Fruit fly (Drosophila melanogaster) ovary, adult (tissue): Measurements from ENCODE around the gene CG43702.
A peak's percentile ranks its signal among the peaks of the same experiment; 100 is the strongest.

ENCODE experiments used
- CG17801 ChIP-seq: fragments of 200-800 bp; optimal IDR thresholded peaks from 2 replicates; lab custom pipeline; 2019; ENCODE audit warnings: missing biosample characterization, mild to moderate bottlenecking, missing genetic modification characterization, moderate library complexity; ENCODE audit not compliant: partially characterized antibody

CG43702 gene

DNA sequence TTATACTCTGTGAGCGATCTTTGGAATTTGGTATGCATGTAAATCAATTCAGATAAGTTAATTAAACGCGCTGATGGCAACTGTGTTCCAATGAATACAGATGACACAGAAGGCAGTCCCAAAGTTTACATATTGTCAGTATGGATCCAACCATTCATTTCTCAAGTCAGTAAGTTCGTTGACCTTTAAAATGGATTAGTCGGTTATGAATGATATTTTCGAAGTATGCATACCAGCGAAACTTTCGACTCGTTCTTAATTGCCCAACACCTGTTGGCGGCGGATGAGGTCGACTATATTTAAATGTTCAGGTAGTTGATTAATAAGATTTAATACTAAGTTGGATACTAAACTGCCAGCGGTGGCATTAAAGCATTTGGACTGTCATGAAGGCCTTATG is 8.1 kb upstream of the CG43702 start:
- no peak for TF ChIP-seq CG17801 (GFP tag; lab: Kevin White, UChicago)

DNA sequence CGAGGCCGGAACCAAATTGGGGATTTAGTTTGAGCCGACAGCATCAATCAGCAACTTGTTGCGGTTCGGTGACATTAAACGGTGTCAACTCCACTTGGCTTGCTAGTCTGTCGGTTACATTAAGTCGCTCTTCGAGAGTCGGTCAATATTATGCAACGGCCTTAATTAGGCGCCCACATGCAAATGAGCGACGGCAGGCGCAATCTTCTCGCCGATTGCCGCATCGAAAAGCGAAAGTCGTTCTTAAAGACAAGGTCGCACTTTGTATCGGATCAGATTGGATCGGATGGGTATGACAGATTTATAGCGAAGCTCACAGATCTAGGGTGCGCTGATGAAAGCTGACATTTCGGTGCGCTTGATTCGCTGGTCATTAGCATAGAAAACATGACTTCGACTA is 7.4 kb upstream of the CG43702 start:
- no peak for TF ChIP-seq CG17801 (GFP tag; lab: Kevin White, UChicago)

DNA sequence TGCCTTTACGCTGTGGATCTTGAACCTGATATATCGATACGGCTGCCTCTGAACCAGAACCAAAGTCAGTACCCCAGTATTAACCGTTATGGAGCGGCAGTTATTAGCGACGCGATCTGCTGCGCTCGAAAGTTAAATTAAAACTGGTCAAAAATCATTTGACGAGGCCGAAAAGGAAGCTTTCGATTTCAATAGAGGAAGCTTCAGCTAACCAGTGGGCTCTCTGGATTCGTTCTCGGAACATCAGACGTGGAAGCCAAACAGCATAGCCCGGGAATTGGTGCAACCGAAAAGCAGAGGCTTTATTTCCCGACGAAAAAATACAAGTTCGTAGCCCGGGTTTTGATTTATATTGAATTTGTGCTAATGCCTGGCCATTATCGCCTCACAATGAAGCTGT is 5.8 kb upstream of the CG43702 start, which contains the start of gene Cpr78Ca:
Gene Cpr78Ca, minus strand, starts transcription at position 101 of the 400 bp plus-strand sequence.
- TF ChIP-seq CG17801 (GFP tag; lab: Kevin White, UChicago), result no peak

DNA sequence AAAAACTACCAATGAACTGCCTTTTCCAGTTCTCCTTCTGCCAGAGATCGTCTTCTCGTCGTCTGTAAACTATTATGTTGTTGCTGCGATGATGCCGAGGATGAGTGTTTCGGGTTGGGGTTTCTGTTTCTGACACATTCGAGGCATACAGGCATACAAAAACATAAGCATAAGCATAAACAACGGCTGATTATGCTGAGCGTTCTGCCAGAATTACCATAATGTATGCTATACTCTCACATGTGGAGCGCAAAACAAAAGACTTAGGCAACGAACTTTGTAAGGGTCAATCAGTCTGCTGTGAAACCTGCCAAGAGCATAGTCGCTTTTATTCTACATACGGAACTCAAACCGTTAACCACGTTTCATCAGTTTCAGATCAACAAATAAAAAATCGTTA is 4.3 kb upstream of the CG43702 start, which contains the start of gene Cpr78Cb:
Gene Cpr78Cb, plus strand, starts transcription at position 291 of the 400 bp plus-strand sequence.
- no peak for TF ChIP-seq CG17801 (GFP tag; lab: Kevin White, UChicago)

DNA sequence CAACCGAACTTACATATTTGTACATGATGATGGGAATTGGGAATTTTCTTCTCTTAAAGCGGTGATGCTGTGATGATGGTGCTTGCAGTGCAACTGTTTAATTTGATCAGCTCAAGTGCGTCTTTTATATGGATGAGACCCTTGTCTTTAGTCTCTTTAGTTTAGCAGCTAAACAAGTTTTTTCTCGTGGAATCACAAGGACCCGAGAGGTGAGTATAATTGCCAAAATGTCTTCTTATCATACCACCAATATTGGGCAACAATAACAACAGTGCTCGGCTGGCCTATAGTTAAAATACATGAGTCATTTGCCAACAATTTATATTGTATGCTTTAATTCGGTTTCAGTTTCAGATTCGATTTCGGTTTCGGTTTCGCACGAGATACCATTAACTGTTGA is 772 bp upstream of the CG43702 start, which contains the start of gene Edg78E:
Gene Edg78E, minus strand, starts transcription at position 101 of the 400 bp plus-strand sequence.
- no peak for TF ChIP-seq CG17801 (GFP tag; lab: Kevin White, UChicago)

DNA sequence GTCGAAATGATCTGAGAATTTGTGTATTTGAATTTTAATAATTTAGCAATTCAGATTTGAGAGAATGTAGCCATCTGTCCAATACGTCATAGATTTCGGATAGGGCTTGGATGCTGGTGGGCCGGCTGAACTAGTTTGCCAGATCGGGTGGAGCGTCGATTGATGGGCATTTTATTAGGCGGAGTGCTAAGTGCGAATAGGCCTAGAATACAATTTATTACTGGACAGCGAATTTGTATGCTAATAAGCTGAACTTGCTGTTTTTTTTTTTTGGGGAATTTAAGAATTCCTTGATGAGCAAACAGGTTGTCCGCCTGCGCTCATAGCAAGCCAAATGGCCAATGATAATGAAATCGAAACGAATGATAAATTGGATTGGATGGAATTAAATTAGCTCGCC is 728 bp downstream of the CG43702 start:
- TF ChIP-seq CG17801 (GFP tag; lab: Kevin White, UChicago), result no peak

DNA sequence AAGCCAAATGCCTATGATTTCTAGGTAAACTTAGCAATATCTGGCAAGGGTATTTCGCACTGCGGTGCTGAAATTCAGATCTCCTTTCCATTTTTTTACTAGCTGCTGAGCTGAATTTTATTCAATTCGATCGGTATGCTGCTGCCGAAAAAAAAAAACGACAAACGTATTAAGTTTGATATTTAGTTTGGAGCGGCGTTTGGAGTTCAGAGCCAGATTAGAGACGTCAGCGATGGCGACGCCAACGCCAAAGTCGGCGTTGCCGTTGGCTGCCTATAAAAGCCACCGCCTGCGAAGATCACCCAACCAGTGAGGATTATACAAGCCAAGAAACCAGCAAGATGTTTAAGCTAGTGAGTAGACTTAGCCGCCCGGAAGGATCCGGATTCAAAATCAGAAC is 1.8 kb downstream of the CG43702 start, which contains the start of gene Cpr78Cc:
Gene Cpr78Cc, plus strand, starts transcription at position 301 of the 400 bp plus-strand sequence.
- no peak for TF ChIP-seq CG17801 (GFP tag; lab: Kevin White, UChicago)

DNA sequence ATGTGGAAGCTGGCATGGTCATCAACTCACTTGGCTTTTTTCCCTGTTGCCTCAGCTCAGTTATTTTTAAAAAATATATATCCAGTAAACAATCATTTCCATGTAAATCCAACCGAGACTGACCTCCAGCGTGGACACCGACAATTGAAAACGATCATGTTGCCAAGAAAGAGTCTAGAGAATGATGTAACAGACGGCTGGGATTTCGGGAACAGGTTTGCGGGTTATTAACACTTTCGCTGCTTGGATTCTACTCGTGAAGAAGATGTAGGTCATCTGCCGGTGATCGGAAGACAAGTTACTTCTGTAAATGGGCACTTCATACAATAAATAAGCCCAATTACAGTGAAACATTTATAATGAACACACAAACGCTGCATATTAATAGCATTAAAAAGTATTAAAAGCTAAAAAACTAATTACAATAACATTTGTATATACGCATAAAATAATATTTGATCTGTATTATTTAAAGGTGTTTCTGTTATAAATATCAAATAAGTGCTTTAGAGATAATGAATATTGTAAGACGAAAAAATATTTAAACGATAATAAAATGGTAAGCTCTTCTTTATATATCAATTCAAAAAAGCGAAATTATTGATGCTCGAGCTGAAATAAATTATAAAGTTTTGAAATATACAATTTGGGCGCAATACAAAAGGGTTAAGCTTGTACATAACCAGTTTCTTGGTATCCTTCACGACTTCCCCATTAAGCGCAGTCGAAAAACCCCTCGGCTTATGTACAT is 3.4 kb downstream of the CG43702 start:
- no peak for TF ChIP-seq CG17801 (GFP tag; lab: Kevin White, UChicago)

DNA sequence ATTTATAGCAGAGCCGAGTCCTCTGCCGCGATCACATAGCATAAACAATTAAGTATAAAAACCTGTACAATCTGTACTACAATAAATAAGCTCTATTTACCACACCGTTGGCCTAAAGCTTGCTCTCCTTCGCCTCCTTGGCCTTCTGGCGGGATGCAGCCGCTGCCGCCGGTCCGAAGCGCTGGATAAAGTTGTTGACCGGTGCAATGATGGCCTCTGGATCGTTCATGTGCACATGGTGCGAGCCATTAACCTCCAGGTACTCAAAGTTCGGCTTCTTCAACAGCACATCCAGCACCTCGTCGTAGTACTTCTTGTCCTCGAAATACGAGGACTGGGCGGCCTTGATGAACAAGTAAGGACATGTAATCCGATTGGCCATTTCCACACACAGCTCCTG is 4.0 kb downstream of the CG43702 start:
- no peak for TF ChIP-seq CG17801 (GFP tag; lab: Kevin White, UChicago)

DNA sequence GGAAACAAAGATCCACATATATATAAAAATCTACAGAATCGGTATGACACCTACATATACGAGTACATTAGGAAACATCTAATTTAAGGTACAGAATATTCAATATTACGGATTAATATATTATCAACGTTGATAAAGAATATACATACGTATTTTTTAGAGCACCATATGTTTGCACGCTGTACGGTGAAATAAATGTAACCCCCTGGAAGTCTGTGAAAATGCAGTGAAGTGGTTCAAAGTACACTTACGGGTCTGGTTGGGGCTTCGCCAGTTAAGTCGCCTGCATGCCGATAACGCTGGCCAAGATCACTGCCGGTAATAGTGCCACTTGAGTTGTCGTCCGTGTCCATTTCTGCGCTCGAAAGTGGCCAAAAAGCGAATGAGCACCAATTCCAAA is 5.2 kb downstream of the CG43702 start:
- no peak for TF ChIP-seq CG17801 (GFP tag; lab: Kevin White, UChicago)

DNA sequence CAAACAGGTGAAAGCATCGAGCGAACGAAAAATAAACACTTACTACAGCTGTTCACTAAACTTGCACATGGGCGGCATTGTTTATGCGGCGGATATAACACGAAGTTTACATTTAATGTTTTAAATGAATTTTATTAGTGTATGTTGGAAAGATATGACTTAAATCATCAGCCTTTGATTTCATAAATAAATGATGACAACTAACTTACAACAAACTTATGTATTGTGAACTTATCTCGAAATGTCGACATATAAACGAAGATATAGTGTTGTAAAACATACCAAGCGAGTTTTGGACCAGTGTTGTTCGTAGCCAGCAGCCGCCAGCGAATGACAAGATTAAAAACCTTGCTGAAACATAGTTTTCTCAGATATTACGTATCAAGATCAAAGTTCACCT is 5.9 kb downstream of the CG43702 start, which contains the start of the genes CG11309 and CG7632:
Gene CG11309, minus strand, starts transcription at position 259 of the 400 bp plus-strand sequence.
Gene CG7632, plus strand, starts transcription at position 298 of the 400 bp plus-strand sequence.
- peak; percentile 100 for TF ChIP-seq CG17801 (GFP tag; lab: Kevin White, UChicago)

DNA sequence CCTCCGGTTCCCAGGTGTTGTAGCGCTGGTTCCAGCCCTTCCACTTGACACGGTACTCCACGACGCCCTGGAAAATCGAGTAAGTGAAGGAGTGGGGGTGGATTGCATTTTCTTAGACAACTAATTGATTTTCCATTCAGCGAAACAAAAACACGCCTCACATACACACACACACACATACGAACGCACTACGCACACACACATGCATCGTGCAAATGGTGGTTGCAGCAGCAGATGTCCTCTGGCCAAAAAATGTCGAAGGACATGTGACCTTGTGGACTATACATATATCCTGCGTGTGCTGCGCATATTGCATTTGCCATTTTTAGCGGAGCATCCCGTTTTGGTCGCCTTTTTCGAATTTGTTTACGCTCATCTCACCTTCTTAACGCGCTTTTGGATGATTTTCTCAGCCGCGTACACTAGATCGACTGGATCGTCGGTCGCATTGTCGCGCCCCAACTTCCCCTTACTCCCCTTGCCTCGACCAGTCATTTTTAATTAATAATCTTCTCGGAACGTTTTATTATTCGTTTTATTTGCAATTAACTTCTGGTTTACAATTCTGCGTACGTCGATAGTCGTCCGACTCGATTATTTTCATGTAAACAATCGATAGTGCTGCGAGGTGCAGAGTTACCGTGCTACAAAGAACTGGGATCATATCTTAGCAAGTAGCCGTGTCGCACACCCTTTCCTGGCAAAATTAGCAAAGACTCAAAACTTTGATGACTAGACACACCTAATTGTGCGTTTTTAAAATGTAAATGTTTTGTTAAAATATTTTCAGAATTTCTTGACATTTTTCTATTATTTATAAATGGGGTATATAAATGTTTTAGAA is 19.2 kb downstream of the CG43702 start, which contains the start of gene Pc:
Gene Pc, minus strand, starts transcription at position 605 of the 844 bp plus-strand sequence.
- TF ChIP-seq CG17801 (GFP tag; lab: Kevin White, UChicago), result peak; percentile 9

DNA sequence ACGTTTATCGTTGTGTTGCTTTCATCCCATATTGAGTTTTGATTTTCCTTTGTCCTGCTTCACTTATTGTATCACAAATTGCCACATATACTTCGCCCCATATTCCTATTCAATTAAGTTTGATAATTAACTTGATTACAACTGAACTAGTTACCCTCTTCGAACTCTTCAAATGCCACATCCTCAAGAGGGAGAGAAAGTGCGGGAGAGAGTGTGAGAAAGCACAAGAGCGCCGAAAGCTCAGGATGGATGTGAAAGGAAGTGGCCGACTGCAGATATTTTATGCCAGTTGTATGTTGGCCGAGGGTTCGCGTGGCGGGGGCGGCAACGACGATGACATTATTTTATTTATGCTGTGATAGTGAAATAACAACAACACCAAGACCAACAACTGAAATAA is 20.0 kb downstream of the CG43702 start, which contains the start of gene Rab26:
Gene Rab26, plus strand, starts transcription at position 301 of the 400 bp plus-strand sequence.
- no peak for TF ChIP-seq CG17801 (GFP tag; lab: Kevin White, UChicago)

DNA sequence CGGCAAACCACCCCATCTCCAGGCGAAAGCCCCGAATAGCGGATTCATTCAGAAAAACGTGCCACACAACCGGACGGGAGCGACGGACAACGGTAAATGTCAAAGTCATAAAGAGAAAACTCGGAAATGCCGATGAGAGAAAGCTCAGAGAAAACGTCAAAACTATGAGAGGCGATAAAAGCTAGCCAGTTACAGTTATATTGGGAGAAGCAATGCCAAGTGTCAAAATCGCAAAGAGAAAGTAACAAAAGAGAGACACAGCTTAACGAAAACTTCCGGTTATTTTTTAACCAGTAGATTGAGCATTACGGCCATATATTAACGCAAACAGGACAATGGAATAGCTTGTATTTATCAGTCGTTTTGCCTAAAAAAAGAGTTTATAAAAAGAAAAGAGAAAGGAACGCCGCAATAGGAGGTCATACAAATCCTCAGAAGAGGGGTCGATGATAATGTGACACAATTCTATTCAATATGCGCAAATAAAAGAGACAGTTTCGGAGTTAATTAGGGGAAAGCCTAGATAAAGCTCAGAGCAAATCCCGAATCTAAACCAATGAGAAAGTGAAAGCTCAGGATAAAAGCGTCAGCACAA is 20.9 kb downstream of the CG43702 start:
- TF ChIP-seq CG17801 (GFP tag; lab: Kevin White, UChicago), result no peak
